Fruit fly (Drosophila melanogaster) whole organism, embryonic: ENCODE results near the gene CG17349.
A peak's percentile ranks its signal among the peaks of the same experiment; 100 is the strongest.

ENCODE experiments used
- Antp ChIP-seq: fragments of 200-800 bp; sonication (Bioruptor generic); optimal IDR thresholded peaks from 3 replicates; lab custom pipeline; 2016; ENCODE audit warnings: missing biosample characterization, missing genetic modification characterization
- BEAF-32 ChIP-seq: fragments of 200-800 bp; sonication (Bioruptor generic); optimal IDR thresholded peaks from 3 replicates; lab custom pipeline; 2017; ENCODE audit warnings: missing biosample characterization, missing genetic modification characterization, mild to moderate bottlenecking, moderate library complexity, missing genetic modification reagents
- CG11093 ChIP-seq: fragments of 200-800 bp; sonication (Bioruptor generic); IDR thresholded peaks from 3 replicates; pipeline ENCODE4 v1.3.6; 2022; ENCODE audit warnings: missing biosample characterization, missing genetic modification characterization
- CG11398 ChIP-seq: fragments of 200-800 bp; sonication (Bioruptor generic); optimal IDR thresholded peaks from 2 replicates; lab custom pipeline; 2016; ENCODE audit warnings: missing biosample characterization, missing genetic modification characterization
- CG11696 ChIP-seq: fragments of 200-800 bp; sonication (Bioruptor generic); IDR thresholded peaks from 2 replicates; pipeline ENCODE4 v1.3.6; 2022; ENCODE audit warnings: missing biosample characterization, missing genetic modification characterization
- CG11723 ChIP-seq: fragments of 200-800 bp; sonication (Bioruptor generic); optimal IDR thresholded peaks from 2 replicates; lab custom pipeline; 2017; ENCODE audit warnings: missing biosample characterization, mild to moderate bottlenecking, missing genetic modification characterization
- CG12155 ChIP-seq: fragments of 200-800 bp; sonication (Bioruptor generic); optimal IDR thresholded peaks from 3 replicates; lab custom pipeline; 2016; ENCODE audit warnings: missing biosample characterization, missing genetic modification characterization
- CG1233 ChIP-seq: fragments of 200-800 bp; sonication (Bioruptor generic); optimal IDR thresholded peaks from 4 replicates; lab custom pipeline; 2018; ENCODE audit warnings: missing biosample characterization, mild to moderate bottlenecking, missing genetic modification characterization
- CG12769 ChIP-seq: fragments of 200-800 bp; sonication (Bioruptor generic); optimal IDR thresholded peaks from 2 replicates; lab custom pipeline; 2019; ENCODE audit warnings: missing biosample characterization, mild to moderate bottlenecking, missing genetic modification characterization, moderate library complexity
- CG12942 ChIP-seq: fragments of 200-800 bp; sonication (Bioruptor generic); optimal IDR thresholded peaks from 3 replicates; lab custom pipeline; 2016; ENCODE audit warnings: missing biosample characterization, missing genetic modification characterization
- CG14050 ChIP-seq: fragments of 200-800 bp; sonication (Bioruptor generic); IDR thresholded peaks from 3 replicates; pipeline ENCODE4 v1.3.6; 2022; ENCODE audit warnings: missing biosample characterization, missing genetic modification characterization
- CG18262 ChIP-seq: fragments of 200-800 bp; optimal IDR thresholded peaks from 3 replicates; lab custom pipeline; 2019; ENCODE audit warnings: missing biosample characterization, mild to moderate bottlenecking, missing genetic modification characterization, moderate library complexity
- CG18764 ChIP-seq: fragments of 200-800 bp; sonication (Bioruptor generic); optimal IDR thresholded peaks from 3 replicates; lab custom pipeline; 2016; ENCODE audit warnings: missing biosample characterization, missing genetic modification characterization
- CG2199 ChIP-seq: fragments of 200-800 bp; sonication (Bioruptor generic); IDR thresholded peaks from 3 replicates; pipeline ENCODE4 v1.3.6; 2022; ENCODE audit warnings: missing biosample characterization, missing genetic modification characterization
- CG2712 ChIP-seq: fragments of 200-800 bp; optimal IDR thresholded peaks from 3 replicates; lab custom pipeline; 2019; ENCODE audit warnings: missing biosample characterization, mild to moderate bottlenecking, missing genetic modification characterization, moderate library complexity
- CG34224 ChIP-seq: fragments of 200-800 bp; sonication (Bioruptor generic); IDR thresholded peaks from 3 replicates; pipeline ENCODE4 v1.3.6; 2022; ENCODE audit warnings: missing biosample characterization, missing genetic modification characterization; ENCODE audit not compliant: partially characterized antibody
- CG4282 ChIP-seq: fragments of 200-800 bp; sonication (Bioruptor generic); optimal IDR thresholded peaks from 2 replicates; lab custom pipeline; 2016; ENCODE audit warnings: missing biosample characterization, missing genetic modification characterization
- CG4404 ChIP-seq: fragments of 200-800 bp; sonication (Bioruptor generic); IDR thresholded peaks from 2 replicates; pipeline ENCODE4 v1.3.6; 2022; ENCODE audit warnings: missing biosample characterization, missing genetic modification characterization
- CG4707 ChIP-seq: fragments of 200-800 bp; sonication (Bioruptor generic); optimal IDR thresholded peaks from 2 replicates; lab custom pipeline; 2018; ENCODE audit warnings: missing biosample characterization, mild to moderate bottlenecking, missing genetic modification characterization, moderate library complexity
- CG6654 ChIP-seq: fragments of 200-800 bp; sonication (Bioruptor generic); optimal IDR thresholded peaks from 2 replicates; lab custom pipeline; 2017; ENCODE audit warnings: missing biosample characterization, mild to moderate bottlenecking, missing genetic modification characterization
- CG7786 ChIP-seq: fragments of 200-800 bp; sonication (Bioruptor generic); optimal IDR thresholded peaks from 2 replicates; lab custom pipeline; 2016; ENCODE audit warnings: missing biosample characterization, missing genetic modification characterization
- CG8765 ChIP-seq: fragments of 200-800 bp; sonication (Bioruptor generic); IDR thresholded peaks from 2 replicates; pipeline ENCODE4 v1.3.6; 2022; ENCODE audit warnings: missing biosample characterization, missing genetic modification characterization
- CoRest ChIP-seq: fragments of 200-800 bp; sonication (Bioruptor generic); optimal IDR thresholded peaks from 3 replicates; lab custom pipeline; 2018; ENCODE audit warnings: missing biosample characterization, mild to moderate bottlenecking, missing genetic modification characterization, moderate library complexity
- D ChIP-seq, 2 experiments: fragments of 200-800 bp in 1 of 2; fragments of >200 bp in 1 of 2; sonication (Bioruptor generic) in 1 of 2; optimal IDR thresholded peaks; 2 replicates in 1 of 2; 3 replicates in 1 of 2; lab custom pipeline; 2017; ENCODE audit warnings: mild to moderate bottlenecking in 1 of 2, missing biosample characterization in 1 of 2, missing genetic modification characterization in 1 of 2, missing genetic modification reagents in 1 of 2
- Fer1 ChIP-seq: fragments of 200-800 bp; sonication (Bioruptor generic); optimal IDR thresholded peaks from 2 replicates; lab custom pipeline; 2017; ENCODE audit warnings: missing biosample characterization, mild to moderate bottlenecking, missing genetic modification characterization
- HLH4C ChIP-seq: fragments of 200-800 bp; sonication (Bioruptor generic); IDR thresholded peaks from 3 replicates; pipeline ENCODE4 v1.3.6; 2022; ENCODE audit warnings: missing biosample characterization, missing genetic modification characterization; ENCODE audit not compliant: partially characterized antibody
- Hr51 ChIP-seq, 2 experiments: fragments of 200-800 bp; sonication (Bioruptor generic); optimal IDR thresholded peaks; 2 replicates in 1 of 2; 3 replicates in 1 of 2; lab custom pipeline; 2016 to 2018; ENCODE audit warnings: missing biosample characterization in 2 of 2, missing genetic modification characterization in 2 of 2, mild to moderate bottlenecking in 1 of 2, moderate library complexity in 1 of 2
- Mad ChIP-seq: fragments of 200-800 bp; sonication (Bioruptor generic); optimal IDR thresholded peaks from 2 replicates; lab custom pipeline; 2016; ENCODE audit warnings: missing biosample characterization, missing genetic modification characterization
- Nf-YA ChIP-seq: fragments of 200-800 bp; sonication (Bioruptor generic); IDR thresholded peaks from 2 replicates; pipeline ENCODE4 v1.3.6; 2022; ENCODE audit warnings: missing biosample characterization, missing genetic modification characterization
- Poxn ChIP-seq: fragments of 200-800 bp; sonication (Bioruptor generic); IDR thresholded peaks from 2 replicates; pipeline ENCODE4 v1.3.6; 2022; ENCODE audit warnings: missing biosample characterization, missing genetic modification characterization
- Sin3A ChIP-seq: fragments of >200 bp; optimal IDR thresholded peaks from 2 replicates; lab custom pipeline; 2018
- Ssrp ChIP-seq: fragments of 200-800 bp; sonication (Bioruptor generic); optimal IDR thresholded peaks from 2 replicates; lab custom pipeline; 2018; ENCODE audit warnings: missing biosample characterization, mild to moderate bottlenecking, missing genetic modification characterization, moderate library complexity
- TFAM ChIP-seq: fragments of 200-800 bp; sonication (Bioruptor generic); optimal IDR thresholded peaks from 2 replicates; lab custom pipeline; 2017; ENCODE audit warnings: missing biosample characterization, missing genetic modification characterization, inconsistent platforms
- Usf ChIP-seq: fragments of 200-800 bp; sonication (Bioruptor generic); optimal IDR thresholded peaks from 2 replicates; lab custom pipeline; 2017; ENCODE audit warnings: missing genotype, missing biosample characterization, missing genetic modification characterization
- aop ChIP-seq: fragments of 200-800 bp; sonication (Bioruptor generic); IDR thresholded peaks from 2 replicates; pipeline ENCODE4 v1.3.6; 2022; ENCODE audit warnings: missing biosample characterization, missing genetic modification characterization
- ara ChIP-seq: fragments of 200-800 bp; sonication (Bioruptor generic); IDR thresholded peaks from 2 replicates; pipeline ENCODE4 v1.3.6; 2022; ENCODE audit warnings: missing biosample characterization, missing genetic modification characterization
- ash1 ChIP-seq: fragments of 200-800 bp; sonication (Bioruptor generic); optimal IDR thresholded peaks from 2 replicates; lab custom pipeline; 2018; ENCODE audit warnings: missing biosample characterization, mild to moderate bottlenecking, missing genetic modification characterization
- bowl ChIP-seq: fragments of 200-800 bp; sonication (Bioruptor generic); IDR thresholded peaks from 2 replicates; pipeline ENCODE4 v1.3.6; 2022; ENCODE audit warnings: missing biosample characterization, missing genetic modification characterization
- crp ChIP-seq, 2 experiments: fragments of 200-800 bp; sonication (Bioruptor generic); optimal IDR thresholded peaks; 2 replicates in 1 of 2; 3 replicates in 1 of 2; lab custom pipeline; 2017; ENCODE audit warnings: missing biosample characterization in 2 of 2, missing genetic modification characterization in 2 of 2, mild to moderate bottlenecking in 1 of 2, moderate library complexity in 1 of 2
- gsb ChIP-seq: fragments of 200-800 bp; sonication (Bioruptor generic); IDR thresholded peaks from 2 replicates; pipeline ENCODE4 v1.3.6; 2022; ENCODE audit warnings: missing biosample characterization, missing genetic modification characterization
- ind ChIP-seq: fragments of 200-800 bp; sonication (Bioruptor generic); optimal IDR thresholded peaks from 3 replicates; lab custom pipeline; 2016; ENCODE audit warnings: missing biosample characterization, missing genetic modification characterization
- jing ChIP-seq: fragments of 200-800 bp; sonication (Bioruptor generic); optimal IDR thresholded peaks from 2 replicates; lab custom pipeline; 2018; ENCODE audit warnings: missing biosample characterization, mild to moderate bottlenecking, missing genetic modification characterization
- knrl ChIP-seq: fragments of 200-800 bp; sonication (Bioruptor generic); IDR thresholded peaks from 3 replicates; pipeline ENCODE4 v1.3.6; 2022; ENCODE audit warnings: missing biosample characterization, missing genetic modification characterization; ENCODE audit not compliant: partially characterized antibody
- nmo ChIP-seq: fragments of 200-800 bp; sonication (Bioruptor generic); optimal IDR thresholded peaks from 2 replicates; lab custom pipeline; 2018; ENCODE audit warnings: missing biosample characterization, mild to moderate bottlenecking, missing genetic modification characterization, moderate library complexity
- nom ChIP-seq: fragments of 200-800 bp; sonication (Bioruptor generic); optimal IDR thresholded peaks from 2 replicates; lab custom pipeline; 2017; ENCODE audit warnings: missing biosample characterization, missing genetic modification characterization, mild to moderate bottlenecking, moderate library complexity, missing genetic modification reagents
- psq ChIP-seq: fragments of 200-800 bp; sonication (Bioruptor generic); optimal IDR thresholded peaks from 2 replicates; lab custom pipeline; 2017; ENCODE audit warnings: missing biosample characterization, missing genetic modification characterization
- scrt ChIP-seq: fragments of 200-800 bp; sonication (Bioruptor generic); optimal IDR thresholded peaks from 2 replicates; lab custom pipeline; 2018; ENCODE audit warnings: missing biosample characterization, mild to moderate bottlenecking, missing genetic modification characterization, moderate library complexity
- ttk ChIP-seq: fragments of 200-800 bp; sonication (Bioruptor generic); IDR thresholded peaks from 2 replicates; pipeline ENCODE4 v2.1.2; 2022; ENCODE audit warnings: missing biosample characterization, missing genetic modification characterization
- twi ChIP-seq: fragments of 200-800 bp; optimal IDR thresholded peaks from 2 replicates; lab custom pipeline; 2019; ENCODE audit warnings: missing biosample characterization, mild to moderate bottlenecking, missing genetic modification characterization, moderate library complexity
- wdn ChIP-seq: fragments of 200-800 bp; sonication (Bioruptor generic); IDR thresholded peaks from 2 replicates; pipeline ENCODE4 v1.3.6; 2022; ENCODE audit warnings: missing biosample characterization, missing genetic modification characterization
- z ChIP-seq: fragments of 200-800 bp; sonication (Bioruptor generic); IDR thresholded peaks from 3 replicates; pipeline ENCODE4 v1.3.6; 2022; ENCODE audit warnings: missing biosample characterization, missing genetic modification characterization

Gene CG17349

DNA sequence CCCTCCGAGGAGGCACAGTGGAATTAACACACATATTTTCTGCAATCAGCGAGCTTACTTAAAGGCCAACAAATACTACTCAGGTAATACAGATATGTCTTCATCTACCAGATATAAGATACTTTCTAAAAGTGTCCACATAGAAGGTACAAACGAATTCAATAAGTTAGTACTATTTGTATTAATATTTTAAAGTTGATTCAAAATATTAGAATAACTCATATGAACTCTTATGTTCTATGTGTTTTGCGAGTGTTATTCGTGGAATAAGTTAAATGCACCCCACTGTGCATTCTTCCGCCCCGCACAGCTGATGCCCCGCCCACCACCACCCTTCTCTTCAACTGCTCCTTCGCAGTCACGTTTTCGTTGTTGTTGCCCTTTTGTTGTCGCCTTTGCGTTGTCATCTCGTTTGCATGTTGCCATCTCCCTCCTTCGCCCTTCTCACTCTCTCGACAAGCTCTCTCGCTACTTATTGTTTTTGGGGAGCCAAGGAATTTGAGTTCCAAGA lies 8.6 kb upstream of the CG17349 start (continued):
- TF ChIP-seq jing (GFP tag; lab: Kevin White, UChicago) = peak; percentile 4
- no peak for TF ChIP-seq Poxn
- no peak for TF ChIP-seq HLH4C
- no peak for TF ChIP-seq Mad (GFP tag; lab: Kevin White, UChicago)
- TF ChIP-seq Antp (GFP tag; lab: Kevin White, UChicago) = no peak
- TF ChIP-seq CG12155 (GFP tag; lab: Kevin White, UChicago) = peak; percentile 17
- no peak for TF ChIP-seq CG4404
- peak; percentile 23 for TF ChIP-seq CG18262 (tag; lab: Kevin White, UChicago)
- TF ChIP-seq CG11093 = no peak
- TF ChIP-seq psq = peak; percentile 25
- TF ChIP-seq nmo (GFP tag; lab: Kevin White, UChicago) = peak; percentile 32
- no peak for TF ChIP-seq knrl
- TF ChIP-seq CG7786 = no peak
- TF ChIP-seq Sin3A = no peak
- no peak for TF ChIP-seq Fer1 (GFP tag; lab: Kevin White, UChicago)
- no peak for TF ChIP-seq z (GFP tag; lab: Robert Waterston, UW)
- no peak for TF ChIP-seq Usf (GFP tag; lab: Kevin White, UChicago)
- TF ChIP-seq ara (GFP tag; lab: Robert Waterston, UW) = no peak
- no peak for TF ChIP-seq CG12769 (tag; lab: Kevin White, UChicago)
- peak; percentile 63 for TF ChIP-seq CG4707
- peak; percentile 7 for TF ChIP-seq CoRest (tag; lab: Kevin White, UChicago)
- no peak for TF ChIP-seq CG34224 (GFP tag; lab: Robert Waterston, UW)
- no peak for TF ChIP-seq wdn
- TF ChIP-seq ttk (GFP tag; lab: Robert Waterston, UW) = no peak
- no peak for TF ChIP-seq CG14050
- no peak for TF ChIP-seq CG11398 (GFP tag; lab: Kevin White, UChicago)
- no peak for TF ChIP-seq CG1233 (GFP tag; lab: Kevin White, UChicago)
- TF ChIP-seq CG4282 (GFP tag; lab: Kevin White, UChicago) = no peak
- no peak for TF ChIP-seq CG6654 (GFP tag; lab: Kevin White, UChicago)
- TF ChIP-seq CG11723 (GFP tag; lab: Kevin White, UChicago) = no peak
- TF ChIP-seq gsb = no peak
- no peak for TF ChIP-seq twi (tag; lab: Kevin White, UChicago)
- TF ChIP-seq CG18764 (GFP tag; lab: Kevin White, UChicago) = no peak
- peak; percentile 14 for TF ChIP-seq CG2712
- no peak for TF ChIP-seq TFAM (GFP tag; lab: Kevin White, UChicago)
- TF ChIP-seq CG2199 = no peak
- no peak for TF ChIP-seq D (optimal IDR thresholded peaks at IDR 0.05; lab: Kevin White, UChicago)
- no peak for TF ChIP-seq D (GFP tag; optimal IDR thresholded peaks at IDR 0.05; lab: Kevin White, UChicago)
- TF ChIP-seq CG8765 (GFP tag; lab: Robert Waterston, UW) = no peak
- no peak for TF ChIP-seq ind
- TF ChIP-seq Hr51 (GFP tag; optimal IDR thresholded peaks at IDR 0.05; lab: Kevin White, UChicago) = peak in 1 of 2 experiments; percentile 1
- TF ChIP-seq crp (GFP tag; optimal IDR thresholded peaks at IDR 0.05; lab: Kevin White, UChicago) = peak in 1 of 2 experiments; percentile 18
- TF ChIP-seq CG12942 = no peak
- no peak for TF ChIP-seq ash1
- no peak for TF ChIP-seq BEAF-32 (GFP tag; lab: Kevin White, UChicago)
- TF ChIP-seq bowl (GFP tag; lab: Robert Waterston, UW) = no peak
- TF ChIP-seq CG11696 (GFP tag; lab: Robert Waterston, UW) = no peak
- peak; percentile 31 for TF ChIP-seq Ssrp (tag; lab: Kevin White, UChicago)
- TF ChIP-seq scrt = no peak
- no peak for TF ChIP-seq aop (GFP tag; lab: Robert Waterston, UW)
- TF ChIP-seq Nf-YA (GFP tag; lab: Robert Waterston, UW) = no peak
- peak; percentile 16 for TF ChIP-seq nom (GFP tag; lab: Kevin White, UChicago)
